Worm (Caenorhabditis elegans): Measurements from ENCODE around the gene col-164.

Gene col-164

ce11 chrX:2090493-2090892 is 2.8 kb upstream of the col-164 start:
- TF ChIP-seq blmp-1 (tag; optimal IDR thresholded peaks at IDR 0.05) (no peak), sptf-1 (tag; optimal IDR thresholded peaks at IDR 0.05) (no peak), ceh-39 (tag; optimal IDR thresholded peaks at IDR 0.05) (peak; percentile 56), ztf-11 (tag; optimal IDR thresholded peaks at IDR 0.05) (no peak), nhr-2 (tag; optimal IDR thresholded peaks at IDR 0.05) (peak; percentile 1), unc-62 (GFP tag; optimal IDR thresholded peaks at IDR 0.05) (no peak), mab-5 (tag; optimal IDR thresholded peaks at IDR 0.05) (no peak), snpc-4 (tag; optimal IDR thresholded peaks at IDR 0.05) (no peak), pha-4 (tag; optimal IDR thresholded peaks at IDR 0.05) (peak; percentile 25), ceh-83 (GFP tag; optimal IDR thresholded peaks at IDR 0.05) (no peak), elt-3 (tag; optimal IDR thresholded peaks at IDR 0.05) (no peak), lsy-2 (tag; optimal IDR thresholded peaks at IDR 0.05) (peak; percentile 92)

DNA sequence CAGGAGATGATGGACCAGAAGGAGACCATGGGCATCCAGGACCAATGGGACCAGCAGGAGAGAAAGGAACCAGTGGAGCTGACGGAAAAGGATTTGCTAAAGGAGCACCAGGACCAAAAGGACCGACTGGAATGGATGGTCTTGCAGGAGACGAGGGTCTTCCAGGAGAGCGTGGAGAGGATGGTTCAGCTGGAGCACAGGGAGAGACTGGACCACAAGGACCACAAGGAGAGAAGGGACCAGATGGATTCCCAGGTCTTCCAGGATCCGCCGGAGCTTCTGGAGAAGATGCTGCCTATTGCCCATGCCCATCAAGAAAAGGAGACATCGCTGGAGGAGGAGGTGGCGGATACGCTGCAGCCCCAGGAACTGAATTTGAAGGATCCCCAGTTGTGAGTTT is 825 bp downstream of the col-164 start:
- no peak for TF ChIP-seq blmp-1 (tag; optimal IDR thresholded peaks at IDR 0.05)
- no peak for TF ChIP-seq pha-4 (tag; optimal IDR thresholded peaks at IDR 0.05)
- TF ChIP-seq ces-1 (GFP tag; optimal IDR thresholded peaks at IDR 0.05), result no peak
- TF ChIP-seq mab-5 (tag; optimal IDR thresholded peaks at IDR 0.05), result no peak
- no peak for TF ChIP-seq sem-2 (GFP tag; optimal IDR thresholded peaks at IDR 0.05)
- TF ChIP-seq drap-1 (GFP tag; optimal IDR thresholded peaks at IDR 0.05), result no peak

- TF ChIP-seq sptf-1 (tag; optimal IDR thresholded peaks at IDR 0.05) (no peak), flh-1 (GFP tag; optimal IDR thresholded peaks at IDR 0.05) (no peak), tbx-8 (GFP tag; optimal IDR thresholded peaks at IDR 0.05) (no peak), mls-2 (tag; optimal IDR thresholded peaks at IDR 0.05) (no peak), ceh-43 (GFP tag; optimal IDR thresholded peaks at IDR 0.05) (no peak)
Measured at ce11 chrX:2096804-2097203, 3.5 kb downstream of the col-164 start, which contains the start of gene T21D9.2. Gene T21D9.2 (minus strand): TSS chrX:2096904.

DNA sequence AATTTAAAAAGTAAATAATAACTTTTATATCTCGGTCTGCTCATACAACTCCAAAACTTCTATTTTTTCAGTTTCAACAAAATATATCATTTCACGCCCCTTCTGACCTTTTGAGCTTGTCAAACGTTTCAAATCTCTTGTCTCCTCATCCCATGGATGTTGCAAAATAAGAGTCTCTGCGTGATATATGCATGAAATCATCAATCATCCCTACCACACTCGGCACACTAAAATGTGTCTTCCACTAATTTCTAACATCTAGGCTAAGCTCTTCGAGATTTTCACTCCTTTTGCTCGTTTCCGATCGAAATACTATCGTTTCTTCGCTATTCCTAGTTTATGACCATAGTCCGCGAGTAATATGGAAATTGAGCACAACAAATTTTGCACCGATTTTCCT is 5.7 kb downstream of the col-164 start:
- TF ChIP-seq nhr-2 (tag; optimal IDR thresholded peaks at IDR 0.05), result no peak
- no peak for TF ChIP-seq elt-3 (tag; optimal IDR thresholded peaks at IDR 0.05)
- no peak for TF ChIP-seq pha-4 (tag; optimal IDR thresholded peaks at IDR 0.05)
- no peak for TF ChIP-seq tbx-8 (GFP tag; optimal IDR thresholded peaks at IDR 0.05)
- TF ChIP-seq unc-120 (tag; optimal IDR thresholded peaks at IDR 0.05; ENCODE audit: poor library complexity, severe bottlenecking), result no peak
- no peak for TF ChIP-seq lsy-2 (tag; optimal IDR thresholded peaks at IDR 0.05)
- no peak for TF ChIP-seq M03D4.4 (tag; optimal IDR thresholded peaks at IDR 0.05)
- TF ChIP-seq mab-5 (tag; optimal IDR thresholded peaks at IDR 0.05), result no peak

ce11 chrX:2105310-2105709 is 12.0 kb downstream of the col-164 start, which contains the start of gene F53B1.3:
Gene F53B1.3 (plus strand): TSS chrX:2105610.
- TF ChIP-seq elt-3 (tag; optimal IDR thresholded peaks at IDR 0.05) (no peak), bed-3 (GFP tag; optimal IDR thresholded peaks at IDR 0.05) (no peak), hlh-1 (tag; optimal IDR thresholded peaks at IDR 0.05) (no peak), nhr-2 (tag; optimal IDR thresholded peaks at IDR 0.05) (no peak), sem-2 (GFP tag; optimal IDR thresholded peaks at IDR 0.05) (no peak), ceh-43 (GFP tag; optimal IDR thresholded peaks at IDR 0.05) (no peak)

DNA sequence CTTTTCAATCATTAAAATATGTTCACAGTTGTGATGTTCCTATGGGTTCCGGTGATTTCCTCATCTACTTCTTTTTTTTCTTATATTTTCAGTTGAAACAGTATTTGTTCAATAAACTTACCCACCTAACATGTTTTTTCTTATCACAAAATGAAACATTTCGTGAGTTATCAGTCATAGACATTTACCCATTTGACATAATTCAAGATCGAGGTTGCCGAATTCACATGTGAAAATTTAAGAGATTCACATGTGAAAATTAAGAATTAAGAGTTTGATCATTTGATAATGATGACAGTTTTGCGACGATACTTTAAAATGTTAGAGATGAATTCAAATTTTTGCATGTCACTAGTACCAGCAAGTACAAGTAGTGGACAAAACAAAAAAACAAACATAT is 14.1 kb downstream of the col-164 start:
- no peak for TF ChIP-seq cnd-1 (tag; optimal IDR thresholded peaks at IDR 0.05)
- no peak for TF ChIP-seq sptf-1 (tag; optimal IDR thresholded peaks at IDR 0.05)
- TF ChIP-seq nhr-2 (tag; optimal IDR thresholded peaks at IDR 0.05), result no peak
- no peak for TF ChIP-seq blmp-1 (tag; optimal IDR thresholded peaks at IDR 0.05)
- TF ChIP-seq mep-1 (tag; optimal IDR thresholded peaks at IDR 0.05), result no peak
- TF ChIP-seq ces-1 (GFP tag; optimal IDR thresholded peaks at IDR 0.05), result no peak
- TF ChIP-seq unc-120 (tag; optimal IDR thresholded peaks at IDR 0.05; ENCODE audit: poor library complexity, severe bottlenecking), result no peak
- TF ChIP-seq tbx-8 (GFP tag; optimal IDR thresholded peaks at IDR 0.05), result no peak
- TF ChIP-seq bed-3 (GFP tag; optimal IDR thresholded peaks at IDR 0.05), result no peak
- no peak for TF ChIP-seq M03D4.4 (tag; optimal IDR thresholded peaks at IDR 0.05)
- TF ChIP-seq ceh-83 (GFP tag; optimal IDR thresholded peaks at IDR 0.05), result no peak
- TF ChIP-seq ceh-39 (tag; optimal IDR thresholded peaks at IDR 0.05), result no peak
- TF ChIP-seq nhr-76 (tag; optimal IDR thresholded peaks at IDR 0.05), result no peak
- no peak for TF ChIP-seq flh-1 (GFP tag; optimal IDR thresholded peaks at IDR 0.05)

DNA sequence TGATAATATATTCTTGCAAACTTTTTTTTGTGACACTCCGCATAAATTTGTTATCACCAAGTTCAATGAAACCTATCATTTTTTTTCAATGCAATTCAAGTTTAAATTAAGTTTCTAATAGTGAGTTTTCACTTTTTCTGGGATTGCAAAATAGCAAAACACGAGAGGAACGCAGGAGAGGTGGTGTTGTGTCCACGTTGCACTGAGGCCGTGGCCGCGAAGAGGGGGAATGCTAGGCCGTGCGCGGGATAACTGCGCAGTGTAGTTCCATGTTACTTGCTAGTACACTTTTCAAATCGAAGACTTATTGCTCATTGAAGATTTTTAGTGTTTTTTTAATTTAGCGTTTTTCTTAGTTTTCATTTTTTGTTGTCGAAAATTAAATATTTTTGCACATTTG is 14.9 kb downstream of the col-164 start:
- TF ChIP-seq sptf-1 (tag; optimal IDR thresholded peaks at IDR 0.05) (no peak), bed-3 (GFP tag; optimal IDR thresholded peaks at IDR 0.05) (no peak), unc-39 (tag; optimal IDR thresholded peaks at IDR 0.05) (no peak), ceh-39 (tag; optimal IDR thresholded peaks at IDR 0.05) (no peak)

Data from whole organism, mixed stage, embryonic.